Worm (Caenorhabditis elegans) whole organism, L3 larva: ENCODE results near the gene F26G1.11.

Source experiments
- R02D3.7 ChIP-seq: fragments of 150-350 bp; optimal IDR thresholded peaks from 2 replicates; lab custom pipeline; 2014; ENCODE audit warnings: missing biosample characterization, missing genetic modification characterization
- aly-2 ChIP-seq: fragments of 150-350 bp; optimal IDR thresholded peaks from 2 replicates; lab custom pipeline; 2014; ENCODE audit warnings: missing biosample characterization, missing genetic modification characterization
- ceh-28 ChIP-seq: fragments of 150-350 bp; optimal IDR thresholded peaks from 2 replicates; lab custom pipeline; 2014; ENCODE audit warnings: missing biosample characterization, missing genetic modification reagents, missing genetic modification characterization
- ceh-82 ChIP-seq: fragments of 150-350 bp; optimal IDR thresholded peaks from 2 replicates; lab custom pipeline; 2014; ENCODE audit warnings: missing biosample characterization, missing genetic modification characterization
- daf-12 ChIP-seq: fragments of 150-350 bp; optimal IDR thresholded peaks from 2 replicates; lab custom pipeline; 2014; ENCODE audit warnings: missing biosample characterization, missing genetic modification reagents, missing genetic modification characterization
- egl-5 ChIP-seq: fragments of 150-350 bp; optimal IDR thresholded peaks from 2 replicates; lab custom pipeline; 2017; ENCODE audit warnings: missing biosample characterization, missing genetic modification reagents, missing genetic modification characterization, inconsistent platforms
- elt-2 ChIP-seq: sonication (generic microtip); optimal IDR thresholded peaks from 2 replicates; lab custom pipeline; 2016; ENCODE audit warnings: missing genetic modification reagents, mild to moderate bottlenecking, missing genetic modification characterization, missing compliant biosample characterization
- elt-3 ChIP-seq, 3 experiments: fragments of 150-350 bp in 1 of 3; sonication (generic microtip) in 2 of 3; optimal IDR thresholded peaks; 2 replicates in 2 of 3; 4 replicates in 1 of 3; lab custom pipeline; 2014 to 2017; ENCODE audit warnings: missing biosample characterization in 3 of 3, missing genetic modification characterization in 3 of 3
- fkh-10 ChIP-seq: sonication (generic microtip); optimal IDR thresholded peaks from 2 replicates; lab custom pipeline; 2017; ENCODE audit warnings: missing biosample characterization, missing genetic modification reagents, missing genetic modification characterization
- fkh-2 ChIP-seq: fragments of 150-350 bp; optimal IDR thresholded peaks from 2 replicates; lab custom pipeline; 2014; ENCODE audit warnings: missing biosample characterization, missing genetic modification reagents, missing genetic modification characterization
- fos-1 ChIP-seq: fragments of 150-350 bp; optimal IDR thresholded peaks from 2 replicates; lab custom pipeline; 2014; ENCODE audit warnings: missing biosample characterization, missing genetic modification characterization
- hmg-11 ChIP-seq: sonication (generic microtip); optimal IDR thresholded peaks from 2 replicates; lab custom pipeline; 2016; ENCODE audit warnings: missing genetic modification characterization, missing compliant biosample characterization
- jun-1 ChIP-seq: fragments of 150-350 bp; optimal IDR thresholded peaks from 2 replicates; lab custom pipeline; 2014; ENCODE audit warnings: missing biosample characterization, missing genetic modification reagents, missing genetic modification characterization
- lin-15B ChIP-seq: fragments of 150-350 bp; optimal IDR thresholded peaks from 2 replicates; lab custom pipeline; 2014; ENCODE audit warnings: missing biosample characterization, missing genetic modification characterization
- lin-39 ChIP-seq: fragments of 150-350 bp; optimal IDR thresholded peaks from 2 replicates; lab custom pipeline; 2018; ENCODE audit warnings: missing biosample characterization, missing genetic modification reagents, missing genetic modification characterization
- lsy-12 ChIP-seq: sonication (generic microtip); optimal IDR thresholded peaks from 2 replicates; lab custom pipeline; 2016; ENCODE audit warnings: mild to moderate bottlenecking, missing genetic modification characterization, missing compliant biosample characterization
- mdl-1 ChIP-seq: fragments of 150-350 bp; optimal IDR thresholded peaks from 2 replicates; lab custom pipeline; 2014; ENCODE audit warnings: missing biosample characterization, missing genetic modification characterization
- nfya-1 ChIP-seq: sonication (generic microtip); optimal IDR thresholded peaks from 2 replicates; lab custom pipeline; 2017; ENCODE audit warnings: missing genetic modification characterization, mild to moderate bottlenecking, missing compliant biosample characterization, antibody characterized with exemption, moderate library complexity; ENCODE audit not compliant: insufficient read depth
- nhr-11 ChIP-seq: fragments of 150-350 bp; optimal IDR thresholded peaks from 2 replicates; lab custom pipeline; 2014; ENCODE audit warnings: missing biosample characterization, missing genetic modification characterization
- nhr-12 ChIP-seq: fragments of 150-350 bp; optimal IDR thresholded peaks from 2 replicates; lab custom pipeline; 2014; ENCODE audit warnings: missing biosample characterization, missing genetic modification characterization
- nhr-23 ChIP-seq: fragments of 150-350 bp; optimal IDR thresholded peaks from 2 replicates; lab custom pipeline; 2014; ENCODE audit warnings: missing biosample characterization, missing genetic modification reagents, missing genetic modification characterization
- nhr-237 ChIP-seq: fragments of 150-350 bp; optimal IDR thresholded peaks from 2 replicates; lab custom pipeline; 2014; ENCODE audit warnings: missing biosample characterization, missing genetic modification characterization
- nhr-25 ChIP-seq: sonication (generic microtip); optimal IDR thresholded peaks from 2 replicates; lab custom pipeline; 2017; ENCODE audit warnings: missing biosample characterization, missing genetic modification characterization
- nhr-28 ChIP-seq: fragments of 150-350 bp; optimal IDR thresholded peaks from 2 replicates; lab custom pipeline; 2014; ENCODE audit warnings: missing biosample characterization, missing genetic modification characterization
- nhr-77 ChIP-seq: fragments of 150-350 bp; optimal IDR thresholded peaks from 2 replicates; lab custom pipeline; 2014; ENCODE audit warnings: missing biosample characterization, missing genetic modification characterization
- pha-4 ChIP-seq: fragments of 150-350 bp; optimal IDR thresholded peaks from 2 replicates; lab custom pipeline; 2014; ENCODE audit warnings: missing biosample characterization, missing genetic modification reagents, missing genetic modification characterization
- pqm-1 ChIP-seq: fragments of 150-350 bp; optimal IDR thresholded peaks from 2 replicates; lab custom pipeline; 2017; ENCODE audit warnings: missing biosample characterization, missing genetic modification characterization, inconsistent platforms
- skn-1 ChIP-seq: fragments of 150-350 bp; optimal IDR thresholded peaks from 2 replicates; lab custom pipeline; 2014; ENCODE audit warnings: missing biosample characterization, missing genetic modification characterization
- snpc-4 ChIP-seq: fragments of 150-350 bp; optimal IDR thresholded peaks from 2 replicates; lab custom pipeline; 2014; ENCODE audit warnings: missing biosample characterization, missing genetic modification characterization
- tbx-2 ChIP-seq: sonication (generic microtip); optimal IDR thresholded peaks from 2 replicates; lab custom pipeline; 2016; ENCODE audit warnings: mild to moderate bottlenecking, missing genetic modification characterization, missing compliant biosample characterization
- unc-62 ChIP-seq: fragments of 150-350 bp; sonication (generic microtip); optimal IDR thresholded peaks from 4 replicates; lab custom pipeline; 2014; ENCODE audit warnings: missing biosample characterization, missing genetic modification reagents, missing genetic modification characterization
- zag-1 ChIP-seq: fragments of 150-350 bp; optimal IDR thresholded peaks from 2 replicates; lab custom pipeline; 2014; ENCODE audit warnings: missing biosample characterization, missing genetic modification characterization
- ztf-11 ChIP-seq: fragments of 150-350 bp; optimal IDR thresholded peaks from 2 replicates; lab custom pipeline; 2014; ENCODE audit warnings: missing biosample characterization, missing genetic modification characterization

The F26G1.11 gene

ce11 chrII:4776933-4777332, at the start of gene F26G1.11:
TSS of gene F26G1.11 (plus strand) at chrII:4777137.
- TF ChIP-seq pqm-1 (tag; lab: Kevin White, UChicago) (peak; percentile 81), jun-1 (tag; lab: Kevin White, UChicago) (peak; percentile 24), ceh-28 (tag; lab: Kevin White, UChicago) (no peak), nhr-237 (tag; lab: Kevin White, UChicago) (no peak), R02D3.7 (tag; lab: Kevin White, UChicago) (no peak), hmg-11 (tag; lab: Kevin White, UChicago) (no peak), lsy-12 (tag; lab: Kevin White, UChicago) (no peak), elt-3 (tag; optimal IDR thresholded peaks at IDR 0.05; lab: Kevin White, UChicago) (no peak), daf-12 (tag; lab: Kevin White, UChicago) (no peak), aly-2 (no peak), nhr-77 (tag; lab: Kevin White, UChicago) (no peak), skn-1 (tag; lab: Kevin White, UChicago) (no peak), tbx-2 (tag; lab: Kevin White, UChicago) (no peak), nhr-12 (tag; lab: Kevin White, UChicago) (no peak), elt-2 (peak; percentile 94), snpc-4 (tag; lab: Kevin White, UChicago) (no peak), egl-5 (tag; lab: Kevin White, UChicago) (no peak), nfya-1 (tag; lab: Kevin White, UChicago) (no peak), nhr-28 (tag; lab: Kevin White, UChicago) (no peak)

ce11 chrII:4727769-4728168, 49.2 kb upstream of the F26G1.11 start, which contains the start of gene ttr-41:
TSS of gene ttr-41 (minus strand) at chrII:4727869.
- TF ChIP-seq unc-62 (GFP tag; lab: Kevin White, UChicago) (no peak), nhr-11 (tag; lab: Kevin White, UChicago) (no peak), zag-1 (tag; lab: Kevin White, UChicago) (no peak), mdl-1 (tag; lab: Kevin White, UChicago) (no peak), nhr-77 (tag; lab: Kevin White, UChicago) (no peak), fkh-10 (no peak), ztf-11 (tag; lab: Kevin White, UChicago) (no peak)

- TF ChIP-seq daf-12 (tag; lab: Kevin White, UChicago) = no peak
- TF ChIP-seq elt-3 (tag; optimal IDR thresholded peaks at IDR 0.05; lab: Kevin White, UChicago) = peak in 1 of 3 experiments; percentile 37
- no peak for TF ChIP-seq lin-15B (tag; lab: Kevin White, UChicago)
- TF ChIP-seq jun-1 (tag; lab: Kevin White, UChicago) = peak; percentile 70
- no peak for TF ChIP-seq fkh-10
- peak; percentile 44 for TF ChIP-seq egl-5 (tag; lab: Kevin White, UChicago)
- TF ChIP-seq ceh-82 (tag; lab: Kevin White, UChicago) = no peak
- no peak for TF ChIP-seq nhr-25
- peak; percentile 100 for TF ChIP-seq elt-2
- no peak for TF ChIP-seq tbx-2 (tag; lab: Kevin White, UChicago)
- peak; percentile 59 for TF ChIP-seq pha-4
- TF ChIP-seq skn-1 (tag; lab: Kevin White, UChicago) = peak; percentile 23
- peak; percentile 42 for TF ChIP-seq nfya-1 (tag; lab: Kevin White, UChicago)
- TF ChIP-seq nhr-23 (tag; lab: Kevin White, UChicago) = no peak
- TF ChIP-seq snpc-4 (tag; lab: Kevin White, UChicago) = no peak
- peak; percentile 98 for TF ChIP-seq pqm-1 (tag; lab: Kevin White, UChicago)
These were observed 48.2 kb upstream of the F26G1.11 start for ce11 chrII:4728687-4729086.

DNA sequence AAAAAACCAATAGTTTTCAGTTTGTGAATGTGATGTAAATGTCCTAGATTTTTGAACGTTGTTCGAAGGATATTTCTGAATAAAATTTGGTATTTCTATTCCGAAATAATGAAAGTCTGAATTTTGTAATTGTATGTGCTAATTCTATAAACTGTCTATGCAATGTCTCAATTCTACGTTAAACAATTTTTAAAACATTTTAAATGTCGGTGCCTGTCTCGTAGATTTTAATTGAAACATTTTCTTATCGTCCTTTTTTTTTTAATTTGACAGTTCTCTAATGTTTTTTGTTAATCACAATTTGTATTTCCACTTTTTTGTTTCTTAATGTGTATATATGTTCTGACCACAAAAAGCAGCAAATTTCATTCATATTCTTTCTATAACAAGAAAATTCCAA, 47.2 kb upstream of the F26G1.11 start, which contains the start of gene F41C3.7:
Gene F41C3.7, plus strand, starts transcription at position 301 of the 400 bp plus-strand sequence.
- no peak for TF ChIP-seq R02D3.7 (tag; lab: Kevin White, UChicago)
- TF ChIP-seq lin-39 = no peak
- TF ChIP-seq, all 47 proteins: peak for 0

DNA sequence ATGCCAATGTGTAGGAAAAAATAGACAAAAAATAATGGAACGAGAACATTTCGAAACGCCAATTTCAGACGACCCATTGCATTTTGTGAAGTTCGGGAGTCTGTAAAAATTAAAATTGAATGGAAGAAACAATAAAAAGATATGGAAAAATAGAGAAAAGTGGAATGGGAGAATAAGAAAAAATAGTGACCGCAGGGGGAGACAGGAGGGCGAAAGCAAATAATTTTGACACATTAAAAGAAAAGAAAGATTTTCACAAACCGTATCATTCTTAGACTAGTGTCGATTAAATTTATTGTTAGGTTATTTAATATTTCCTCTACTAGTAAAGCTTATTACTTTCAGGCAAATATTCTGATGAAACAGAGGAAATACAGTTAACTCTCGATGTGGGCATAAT, 43.1 kb upstream of the F26G1.11 start, which contains the start of gene F41C3.11:
Gene F41C3.11, minus strand, starts transcription at position 101 of the 400 bp plus-strand sequence.
- TF ChIP-seq aly-2 (no peak), fos-1 (tag; lab: Kevin White, UChicago) (no peak), lin-39 (no peak), fkh-2 (no peak), egl-5 (tag; lab: Kevin White, UChicago) (no peak)
- TF ChIP-seq, all 47 proteins: peak for 0
